Fruit fly (Drosophila melanogaster) whole organism, adult: ENCODE data around the gene CG34180.

Experiments
- CG11617 ChIP-seq: fragments of 200-800 bp; sonication (Bioruptor generic); optimal IDR thresholded peaks from 2 replicates; lab custom pipeline; 2017; ENCODE audit warnings: mild to moderate bottlenecking, missing biosample characterization, missing genetic modification reagents, missing genetic modification characterization
- CG12768 ChIP-seq: fragments of 200-800 bp; sonication (Bioruptor generic); optimal IDR thresholded peaks from 2 replicates; lab custom pipeline; 2017; ENCODE audit warnings: missing biosample characterization, missing genetic modification characterization, mild to moderate bottlenecking, moderate library complexity, missing genetic modification reagents
- CG14711 ChIP-seq: fragments of 200-800 bp; sonication (Bioruptor generic); optimal IDR thresholded peaks from 2 replicates; lab custom pipeline; 2018; ENCODE audit warnings: missing biosample characterization, mild to moderate bottlenecking, missing genetic modification characterization, moderate library complexity
- CG1620 ChIP-seq: fragments of 200-800 bp; sonication (Bioruptor generic); optimal IDR thresholded peaks from 2 replicates; lab custom pipeline; 2016; ENCODE audit warnings: missing biosample characterization, missing genetic modification characterization
- CG33017 ChIP-seq: fragments of 200-800 bp; sonication (Bioruptor generic); optimal IDR thresholded peaks from 2 replicates; lab custom pipeline; 2018; ENCODE audit warnings: missing biosample characterization, mild to moderate bottlenecking, missing genetic modification characterization, moderate library complexity
- CG5204 ChIP-seq: fragments of 200-800 bp; sonication (Bioruptor generic); optimal IDR thresholded peaks from 2 replicates; lab custom pipeline; 2016; ENCODE audit warnings: missing biosample characterization, missing genetic modification characterization
- CG7045 ChIP-seq: fragments of 200-800 bp; sonication (Bioruptor generic); optimal IDR thresholded peaks from 2 replicates; lab custom pipeline; 2017; ENCODE audit warnings: missing biosample characterization, mild to moderate bottlenecking, missing genetic modification characterization
- CG7101 ChIP-seq: fragments of 200-800 bp; sonication (Bioruptor generic); optimal IDR thresholded peaks from 2 replicates; lab custom pipeline; 2018; ENCODE audit warnings: missing biosample characterization, mild to moderate bottlenecking, missing genetic modification characterization, moderate library complexity
- Clk ChIP-seq: fragments of 200-800 bp; sonication (Bioruptor generic); optimal IDR thresholded peaks from 2 replicates; lab custom pipeline; 2017; ENCODE audit warnings: missing biosample characterization, missing genetic modification characterization
- Crg-1 ChIP-seq: fragments of 200-800 bp; sonication (Bioruptor generic); optimal IDR thresholded peaks from 2 replicates; lab custom pipeline; 2016; ENCODE audit warnings: missing biosample characterization, missing genetic modification characterization
- Hr96 ChIP-seq: fragments of 200-800 bp; sonication (Bioruptor generic); optimal IDR thresholded peaks from 2 replicates; lab custom pipeline; 2016; ENCODE audit warnings: missing biosample characterization, missing genetic modification characterization
- Mnt ChIP-seq: fragments of 200-800 bp; sonication (Bioruptor generic); optimal IDR thresholded peaks from 2 replicates; lab custom pipeline; 2016; ENCODE audit warnings: missing biosample characterization, mild to moderate bottlenecking, missing genetic modification characterization
- bab1 ChIP-seq: fragments of 200-800 bp; sonication (Bioruptor generic); optimal IDR thresholded peaks from 3 replicates; lab custom pipeline; 2019; ENCODE audit warnings: missing biosample characterization, mild to moderate bottlenecking, missing genetic modification characterization, moderate library complexity
- cic ChIP-seq: fragments of 200-800 bp; sonication (Bioruptor generic); optimal IDR thresholded peaks from 2 replicates; lab custom pipeline; 2017; ENCODE audit warnings: missing biosample characterization, mild to moderate bottlenecking, missing genetic modification characterization, moderate library complexity
- cnc ChIP-seq, 2 experiments: fragments of >200 bp; optimal IDR thresholded peaks; 2 replicates each; lab custom pipeline; 2017
- kay ChIP-seq: fragments of 200-800 bp; sonication (Bioruptor generic); peaks from one replicate; lab custom pipeline; 2016; ENCODE audit warnings: missing biosample characterization, missing genetic modification characterization, borderline replicate concordance
- ovo ChIP-seq: fragments of 200-800 bp; sonication (Bioruptor generic); optimal IDR thresholded peaks from 2 replicates; lab custom pipeline; 2016; ENCODE audit warnings: missing biosample characterization, missing genetic modification characterization
- pad ChIP-seq: fragments of 200-800 bp; sonication (Bioruptor generic); optimal IDR thresholded peaks from 3 replicates; lab custom pipeline; 2017; ENCODE audit warnings: missing biosample characterization, missing genetic modification characterization, mild to moderate bottlenecking, moderate library complexity, missing genetic modification reagents
- tj ChIP-seq: fragments of 200-800 bp; sonication (Bioruptor generic); optimal IDR thresholded peaks from 3 replicates; lab custom pipeline; 2017; ENCODE audit warnings: missing biosample characterization, mild to moderate bottlenecking, missing genetic modification characterization, moderate library complexity
- toe ChIP-seq: fragments of 200-800 bp; sonication (Bioruptor generic); optimal IDR thresholded peaks from 2 replicates; lab custom pipeline; 2016; ENCODE audit warnings: missing biosample characterization, missing genetic modification characterization

Gene CG34180

DNA sequence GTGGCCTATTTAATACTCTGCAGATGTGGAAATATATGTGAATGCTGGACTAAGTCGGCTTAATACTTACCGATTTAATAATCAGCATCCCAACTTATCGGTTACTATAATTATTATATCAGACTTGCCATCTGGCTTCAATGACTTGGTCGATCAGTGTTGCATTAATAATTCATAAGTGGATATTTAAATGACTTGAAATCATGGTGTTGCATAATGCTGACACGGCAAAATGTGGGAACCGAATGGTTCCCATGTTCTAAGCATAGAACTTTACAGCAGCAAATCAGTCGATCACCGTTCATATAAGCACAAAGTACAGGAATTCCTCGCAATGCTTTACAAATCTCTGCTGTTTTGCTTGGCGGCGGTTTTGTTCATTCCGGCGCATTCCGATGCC lies at the start of gene CG34180:
Gene CG34180, plus strand, starts transcription at position 301 of the 400 bp plus-strand sequence.
- TF ChIP-seq CG7101 (tag; lab: Kevin White, UChicago) (no peak), CG11617 (GFP tag; lab: Kevin White, UChicago) (no peak), Clk (GFP tag; lab: Kevin White, UChicago) (no peak), CG33017 (tag; lab: Kevin White, UChicago) (no peak), pad (GFP tag; lab: Kevin White, UChicago) (no peak), CG12768 (GFP tag; lab: Kevin White, UChicago) (no peak)

- TF ChIP-seq bab1 (GFP tag; lab: Kevin White, UChicago) (peak; percentile 57), CG1620 (no peak), tj (peak; percentile 91)
These were observed 47.8 kb upstream of the CG34180 start, which contains the start of gene CG9098 for dm6 chr2L:6012303-6013070. TSS of gene CG9098 (minus strand) at chr2L:6012338.

DNA sequence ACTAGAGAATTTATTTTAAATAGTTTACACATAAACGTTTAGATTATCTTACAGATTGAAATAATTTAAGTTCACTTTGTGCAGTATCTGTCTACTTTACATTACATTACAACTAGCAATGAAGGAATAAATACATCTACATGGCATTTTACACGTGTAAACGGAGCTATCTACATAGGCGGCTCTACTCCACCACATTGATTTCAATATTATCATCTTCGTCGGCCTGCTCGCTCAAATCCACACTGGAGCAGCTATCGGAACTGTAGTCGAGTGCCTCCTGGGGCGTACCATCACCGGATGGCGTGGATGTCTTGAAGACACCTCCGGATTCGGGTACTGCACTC lies 47.3 kb upstream of the CG34180 start:
- TF ChIP-seq kay (GFP tag; lab: Kevin White, UChicago): no peak
- TF ChIP-seq CG7045 (GFP tag; lab: Kevin White, UChicago): no peak
- TF ChIP-seq CG1620: no peak
- TF ChIP-seq cic (GFP tag; lab: Kevin White, UChicago): no peak
- no peak for TF ChIP-seq Hr96
- no peak for TF ChIP-seq pad (GFP tag; lab: Kevin White, UChicago)
- TF ChIP-seq tj: no peak
- no peak for TF ChIP-seq CG7101 (tag; lab: Kevin White, UChicago)
- TF ChIP-seq CG11617 (GFP tag; lab: Kevin White, UChicago): no peak
- no peak for TF ChIP-seq bab1 (GFP tag; lab: Kevin White, UChicago)
- no peak for TF ChIP-seq Clk (GFP tag; lab: Kevin White, UChicago)
- no peak for TF ChIP-seq CG14711 (tag; lab: Kevin White, UChicago)
- TF ChIP-seq CG33017 (tag; lab: Kevin White, UChicago): no peak
- TF ChIP-seq toe: no peak
- no peak for TF ChIP-seq CG12768 (GFP tag; lab: Kevin White, UChicago)

DNA sequence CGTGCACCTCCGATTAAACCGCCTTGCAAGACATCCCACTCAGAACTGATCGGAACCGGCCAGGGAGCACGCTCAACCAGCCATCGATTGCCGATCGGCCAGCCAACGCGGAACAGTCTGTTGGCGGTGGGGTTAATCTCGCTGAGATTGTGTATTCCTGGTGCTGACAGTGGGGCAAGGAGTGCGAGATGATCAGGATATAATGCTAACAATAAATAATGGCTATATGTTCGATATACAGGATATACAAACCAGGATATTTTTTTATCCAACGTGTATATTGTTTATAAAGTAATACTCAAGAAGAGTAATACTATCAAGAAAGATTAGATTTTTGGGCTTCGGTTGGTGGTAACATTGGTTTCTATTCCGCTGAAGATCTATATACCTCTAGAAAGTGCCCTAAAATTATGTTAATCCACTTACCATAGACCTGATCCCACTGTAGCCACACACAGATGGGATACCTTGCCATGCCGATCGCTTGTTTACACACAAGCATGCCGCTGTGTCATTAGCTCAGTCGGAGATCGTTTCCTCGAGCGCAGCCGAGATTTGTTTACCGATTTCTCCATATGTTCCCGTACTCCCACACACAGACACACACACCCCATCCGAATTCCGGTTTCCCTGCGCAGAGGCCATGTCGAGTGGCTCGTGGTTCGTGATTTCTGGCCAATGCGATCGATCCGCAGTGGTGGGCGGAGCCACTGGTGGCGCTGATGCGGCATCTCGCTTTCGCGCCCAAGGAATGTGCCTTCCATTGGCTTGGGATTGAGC lies 40.8 kb upstream of the CG34180 start, which contains the start of gene H2.0:
Gene H2.0, minus strand, starts transcription at position 51 of the 780 bp plus-strand sequence.
- no peak for TF ChIP-seq bab1 (GFP tag; lab: Kevin White, UChicago)
- no peak for TF ChIP-seq cnc (optimal IDR thresholded peaks at IDR 0.05; lab: Kevin White, UChicago)
- TF ChIP-seq CG7045 (GFP tag; lab: Kevin White, UChicago): no peak
- no peak for TF ChIP-seq toe
- no peak for TF ChIP-seq CG12768 (GFP tag; lab: Kevin White, UChicago)
- TF ChIP-seq CG7101 (tag; lab: Kevin White, UChicago): no peak
- TF ChIP-seq CG5204: no peak
- no peak for TF ChIP-seq CG33017 (tag; lab: Kevin White, UChicago)
- TF ChIP-seq pad (GFP tag; lab: Kevin White, UChicago): no peak
- no peak for TF ChIP-seq Hr96
- TF ChIP-seq CG11617 (GFP tag; lab: Kevin White, UChicago): no peak
- TF ChIP-seq cic (GFP tag; lab: Kevin White, UChicago): no peak
- TF ChIP-seq tj: no peak
- TF ChIP-seq kay (GFP tag; lab: Kevin White, UChicago): no peak
- TF ChIP-seq CG1620: no peak
- TF ChIP-seq Crg-1 (GFP tag; lab: Kevin White, UChicago): no peak
- no peak for TF ChIP-seq Clk (GFP tag; lab: Kevin White, UChicago)
- TF ChIP-seq CG14711 (tag; lab: Kevin White, UChicago): no peak

- no peak for TF ChIP-seq CG33017 (tag; lab: Kevin White, UChicago)
- no peak for TF ChIP-seq toe
- no peak for TF ChIP-seq Crg-1 (GFP tag; lab: Kevin White, UChicago)
- TF ChIP-seq CG12768 (GFP tag; lab: Kevin White, UChicago): no peak
- TF ChIP-seq CG7101 (tag; lab: Kevin White, UChicago): no peak
- TF ChIP-seq bab1 (GFP tag; lab: Kevin White, UChicago): no peak
- no peak for TF ChIP-seq Mnt (GFP tag; lab: Kevin White, UChicago)
- no peak for TF ChIP-seq kay (GFP tag; lab: Kevin White, UChicago)
- no peak for TF ChIP-seq pad (GFP tag; lab: Kevin White, UChicago)
- TF ChIP-seq cic (GFP tag; lab: Kevin White, UChicago): no peak
- TF ChIP-seq Hr96: no peak
- TF ChIP-seq CG11617 (GFP tag; lab: Kevin White, UChicago): no peak
- no peak for TF ChIP-seq CG5204
- no peak for TF ChIP-seq CG7045 (GFP tag; lab: Kevin White, UChicago)
- no peak for TF ChIP-seq tj
- no peak for TF ChIP-seq Clk (GFP tag; lab: Kevin White, UChicago)
- TF ChIP-seq CG1620: no peak
- TF ChIP-seq ovo (GFP tag; lab: Kevin White, UChicago): no peak
- TF ChIP-seq CG14711 (tag; lab: Kevin White, UChicago): no peak
These were observed 39.8 kb upstream of the CG34180 start, which contains the start of gene CG13996 for dm6 chr2L:6020535-6020934. TSS of gene CG13996 (plus strand) at chr2L:6020835.

- TF ChIP-seq toe (no peak), tj (no peak), CG1620 (no peak), CG11617 (GFP tag; lab: Kevin White, UChicago) (no peak), CG7045 (GFP tag; lab: Kevin White, UChicago) (no peak), CG12768 (GFP tag; lab: Kevin White, UChicago) (no peak), Mnt (GFP tag; lab: Kevin White, UChicago) (no peak), Hr96 (no peak), CG14711 (tag; lab: Kevin White, UChicago) (no peak), bab1 (GFP tag; lab: Kevin White, UChicago) (no peak), CG5204 (no peak), Clk (GFP tag; lab: Kevin White, UChicago) (no peak), cic (GFP tag; lab: Kevin White, UChicago) (no peak), ovo (GFP tag; lab: Kevin White, UChicago) (no peak), pad (GFP tag; lab: Kevin White, UChicago) (no peak), cnc (optimal IDR thresholded peaks at IDR 0.05; lab: Kevin White, UChicago) (no peak), CG7101 (tag; lab: Kevin White, UChicago) (no peak), kay (GFP tag; lab: Kevin White, UChicago) (no peak)
These were observed 37.5 kb upstream of the CG34180 start for dm6 chr2L:6022793-6023192.
